Fruit fly (Drosophila melanogaster) S2 (cell line): ENCODE measurements around the gene Prim2.

Experiments used
- CG8478 ChIP-seq: fragments of >200 bp; optimal IDR thresholded peaks from 2 replicates; lab custom pipeline; 2018
- CTCF ChIP-seq, 2 experiments: fragments of >200 bp; optimal IDR thresholded peaks; 2 replicates each; lab custom pipeline; 2018

DNA sequence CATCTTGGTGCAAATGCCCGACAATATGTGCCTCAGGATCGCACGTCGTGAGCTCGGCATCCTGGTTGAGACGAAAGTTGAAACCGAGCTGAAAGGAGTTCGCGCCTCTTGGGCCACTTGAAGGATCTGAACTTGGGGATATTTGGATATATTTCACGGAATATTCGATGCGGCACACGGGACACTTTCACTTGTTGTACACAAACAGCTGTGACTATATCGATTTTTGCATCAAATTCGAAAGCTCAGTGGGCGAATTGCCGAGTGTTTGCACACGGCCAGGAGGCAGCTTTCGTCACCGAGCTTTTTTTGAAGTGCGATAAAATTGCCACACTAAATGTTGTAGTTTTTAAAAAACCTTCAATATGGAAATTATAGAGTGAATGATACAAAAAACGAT is 49.0 kb upstream of the Prim2 start, which contains the start of gene CG13248:
- no peak for TF ChIP-seq CG8478
- TF ChIP-seq CTCF (optimal IDR thresholded peaks at IDR 0.05; lab: Kevin White, UChicago) = no peak
